Worm (Caenorhabditis elegans): ENCODE results near the gene T22F3.7.

The T22F3.7 gene

ce11 chrV:3548798-3549197 lies 51.7 kb downstream of the T22F3.7 start, which contains the start of gene srw-130:
Gene srw-130 (minus strand): TSS chrV:3548898.
- TF ChIP-seq tbx-11 (GFP tag; IDR thresholded peaks at IDR 0.05) (no peak), ama-1 (optimal IDR thresholded peaks at IDR 0.05) (no peak), hmg-4 (GFP tag; optimal IDR thresholded peaks at IDR 0.05) (no peak), tra-4 (tag; optimal IDR thresholded peaks at IDR 0.05) (no peak), tbx-37 (GFP tag; conservative IDR thresholded peaks at IDR 0.05) (no peak), aly-1 (tag; optimal IDR thresholded peaks at IDR 0.05) (no peak), ceh-36 (tag; optimal IDR thresholded peaks at IDR 0.05) (no peak), hnd-1 (tag; optimal IDR thresholded peaks at IDR 0.05) (no peak), pes-1 (GFP tag; IDR thresholded peaks at IDR 0.05) (no peak), B0310.2 (tag; optimal IDR thresholded peaks at IDR 0.05) (no peak), flt-1 (GFP tag; IDR thresholded peaks at IDR 0.05) (no peak), sea-1 (GFP tag; conservative IDR thresholded peaks at IDR 0.05) (no peak)
